Worm (Caenorhabditis elegans) whole organism, late embryonic: ENCODE results near the gene K02D3.2.

Source experiments
- ama-1 ChIP-seq: fragments of 150-350 bp; optimal IDR thresholded peaks from 2 replicates; lab custom pipeline; 2014
- ceh-2 ChIP-seq: sonication (generic microtip); optimal IDR thresholded peaks from 2 replicates; lab custom pipeline; 2016; ENCODE audit warnings: missing genotype, missing genetic modification characterization, missing compliant biosample characterization
- ceh-31 ChIP-seq: sonication (generic microtip); optimal IDR thresholded peaks from 2 replicates; lab custom pipeline; 2016; ENCODE audit warnings: missing genetic modification characterization, missing compliant biosample characterization
- lim-6 ChIP-seq: sonication (generic microtip); optimal IDR thresholded peaks from 2 replicates; lab custom pipeline; 2016; ENCODE audit warnings: missing genetic modification characterization, missing compliant biosample characterization
- pha-4 ChIP-seq: fragments of 150-350 bp; optimal IDR thresholded peaks from 2 replicates; lab custom pipeline; 2018; ENCODE audit warnings: missing biosample characterization, missing genetic modification reagents, missing genetic modification characterization
- sox-4 ChIP-seq: sonication (generic microtip); optimal IDR thresholded peaks from 2 replicates; lab custom pipeline; 2017; ENCODE audit warnings: mild to moderate bottlenecking, missing genetic modification characterization, inconsistent platforms, missing compliant biosample characterization

ce11 chrX:13690333-13690732 is 21.5 kb downstream of the K02D3.2 start:
- TF ChIP-seq sox-4 (tag; lab: Kevin White, UChicago) = no peak
- no peak for TF ChIP-seq pha-4
- no peak for TF ChIP-seq ama-1 (lab: Kevin White, UChicago)
- no peak for TF ChIP-seq ceh-2
- TF ChIP-seq ceh-31 (tag; lab: Kevin White, UChicago) = no peak
- TF ChIP-seq lim-6 = no peak
